Fruit fly (Drosophila melanogaster) whole organism, embryonic: ENCODE data around the gene nAChRalpha3.
A peak's percentile ranks its signal among the peaks of the same experiment; 100 is the strongest.

ENCODE experiments used
- Aef1 ChIP-seq: fragments of 200-800 bp; sonication (Bioruptor generic); IDR thresholded peaks from 3 replicates; pipeline ENCODE4 v1.3.6; 2022; ENCODE audit warnings: missing biosample characterization, missing genetic modification characterization
- B-H1 ChIP-seq: fragments of 200-800 bp; sonication (Bioruptor generic); IDR thresholded peaks from 3 replicates; pipeline ENCODE4 v1.3.6; 2022; ENCODE audit warnings: missing biosample characterization, missing genetic modification characterization
- Blimp-1 ChIP-seq: fragments of 200-800 bp; sonication (Bioruptor generic); optimal IDR thresholded peaks from 3 replicates; lab custom pipeline; 2018; ENCODE audit warnings: missing biosample characterization, missing genetic modification characterization, mild to moderate bottlenecking, moderate library complexity, missing genetic modification reagents
- CG1024 ChIP-seq: fragments of 200-800 bp; sonication (Bioruptor generic); IDR thresholded peaks from 2 replicates; pipeline ENCODE4 v1.3.6; 2022; ENCODE audit warnings: missing biosample characterization, missing genetic modification characterization
- CG10321 ChIP-seq: fragments of 200-800 bp; sonication (Bioruptor generic); IDR thresholded peaks from 2 replicates; pipeline ENCODE4 v1.3.6; 2022; ENCODE audit warnings: missing biosample characterization, missing genetic modification characterization
- CG12071 ChIP-seq: fragments of 200-800 bp; sonication (Bioruptor generic); optimal IDR thresholded peaks from 3 replicates; lab custom pipeline; 2018; ENCODE audit warnings: missing biosample characterization, mild to moderate bottlenecking, missing genetic modification characterization
- CG12236 ChIP-seq: fragments of 200-800 bp; sonication (Bioruptor generic); optimal IDR thresholded peaks from 2 replicates; lab custom pipeline; 2016; ENCODE audit warnings: missing biosample characterization, missing genetic modification characterization
- CG12769 ChIP-seq: fragments of 200-800 bp; sonication (Bioruptor generic); optimal IDR thresholded peaks from 2 replicates; lab custom pipeline; 2019; ENCODE audit warnings: missing biosample characterization, mild to moderate bottlenecking, missing genetic modification characterization, moderate library complexity
- CG14860 ChIP-seq: fragments of 200-800 bp; sonication (Bioruptor generic); IDR thresholded peaks from 3 replicates; pipeline ENCODE4 v1.3.6; 2022; ENCODE audit warnings: missing biosample characterization, missing genetic modification characterization; ENCODE audit not compliant: partially characterized antibody
- CG15269 ChIP-seq: fragments of 200-800 bp; sonication (Bioruptor generic); optimal IDR thresholded peaks from 2 replicates; lab custom pipeline; 2018; ENCODE audit warnings: missing biosample characterization, mild to moderate bottlenecking, missing genetic modification characterization, moderate library complexity
- CG1602 ChIP-seq: fragments of 200-800 bp; sonication (Bioruptor generic); optimal IDR thresholded peaks from 3 replicates; lab custom pipeline; 2016; ENCODE audit warnings: missing biosample characterization, missing genetic modification characterization
- CG17361 ChIP-seq: fragments of 200-800 bp; sonication (Bioruptor generic); IDR thresholded peaks from 3 replicates; pipeline ENCODE4 v1.3.6; 2022; ENCODE audit warnings: missing biosample characterization, missing genetic modification characterization
- CG17912 ChIP-seq: fragments of 200-800 bp; sonication (Bioruptor generic); optimal IDR thresholded peaks from 2 replicates; lab custom pipeline; 2018; ENCODE audit warnings: missing biosample characterization, mild to moderate bottlenecking, missing genetic modification characterization
- CG2678 ChIP-seq: fragments of 200-800 bp; sonication (Bioruptor generic); optimal IDR thresholded peaks from 3 replicates; lab custom pipeline; 2019; ENCODE audit warnings: missing biosample characterization, mild to moderate bottlenecking, missing genetic modification characterization, moderate library complexity
- CG32532 ChIP-seq: fragments of 200-800 bp; sonication (Bioruptor generic); IDR thresholded peaks from 2 replicates; pipeline ENCODE4 v1.3.6; 2022; ENCODE audit warnings: missing biosample characterization, missing genetic modification characterization
- CG4617 ChIP-seq: fragments of 200-800 bp; sonication (Bioruptor generic); optimal IDR thresholded peaks from 3 replicates; lab custom pipeline; 2016; ENCODE audit warnings: missing biosample characterization, missing genetic modification characterization, borderline replicate concordance
- CG4730 ChIP-seq: fragments of 200-800 bp; sonication (Bioruptor generic); IDR thresholded peaks from 2 replicates; pipeline ENCODE4 v1.3.6; 2022; ENCODE audit warnings: missing biosample characterization, missing genetic modification characterization
- CG4854 ChIP-seq: fragments of 200-800 bp; sonication (Bioruptor generic); optimal IDR thresholded peaks from 2 replicates; lab custom pipeline; 2016; ENCODE audit warnings: missing biosample characterization, missing genetic modification characterization, inconsistent platforms
- CG6854 ChIP-seq: fragments of 200-800 bp; sonication (Bioruptor generic); optimal IDR thresholded peaks from 3 replicates; lab custom pipeline; 2017; ENCODE audit warnings: missing biosample characterization, mild to moderate bottlenecking, missing genetic modification characterization
- CG7839 ChIP-seq: fragments of 200-800 bp; sonication (Bioruptor generic); optimal IDR thresholded peaks from 3 replicates; lab custom pipeline; 2018; ENCODE audit warnings: missing biosample characterization, mild to moderate bottlenecking, missing genetic modification characterization, moderate library complexity
- CG8089 ChIP-seq: fragments of 200-800 bp; sonication (Bioruptor generic); optimal IDR thresholded peaks from 3 replicates; lab custom pipeline; 2016; ENCODE audit warnings: missing biosample characterization, missing genetic modification characterization
- CG9437 ChIP-seq: fragments of 200-800 bp; sonication (Bioruptor generic); optimal IDR thresholded peaks from 2 replicates; lab custom pipeline; 2018; ENCODE audit warnings: missing biosample characterization, mild to moderate bottlenecking, missing genetic modification characterization
- CG9609 ChIP-seq: fragments of 200-800 bp; sonication (Bioruptor generic); optimal IDR thresholded peaks from 3 replicates; lab custom pipeline; 2016; ENCODE audit warnings: missing biosample characterization, missing genetic modification characterization
- Hr39 ChIP-seq: fragments of >200 bp; optimal IDR thresholded peaks from 2 replicates; lab custom pipeline; 2017
- Lpt ChIP-seq: fragments of >200 bp; optimal IDR thresholded peaks from 2 replicates; lab custom pipeline; 2018; ENCODE audit warnings: missing biosample characterization, missing genetic modification characterization
- Max ChIP-seq: fragments of 200-800 bp; sonication (Bioruptor generic); optimal IDR thresholded peaks from 2 replicates; lab custom pipeline; 2016; ENCODE audit warnings: missing biosample characterization, mild to moderate bottlenecking, missing genetic modification characterization
- NC2β ChIP-seq: fragments of 200-800 bp; sonication (Bioruptor generic); optimal IDR thresholded peaks from 2 replicates; lab custom pipeline; 2016; ENCODE audit warnings: missing biosample characterization, missing genetic modification characterization
- abd-A ChIP-seq: fragments of 200-800 bp; sonication (Bioruptor generic); optimal IDR thresholded peaks from 3 replicates; lab custom pipeline; 2019; ENCODE audit warnings: missing biosample characterization, mild to moderate bottlenecking, missing genetic modification characterization, moderate library complexity
- al ChIP-seq: fragments of 200-800 bp; sonication (Bioruptor generic); IDR thresholded peaks from 2 replicates; pipeline ENCODE4 v1.3.6; 2022; ENCODE audit warnings: missing biosample characterization, missing genetic modification characterization
- ash1 ChIP-seq: fragments of 200-800 bp; sonication (Bioruptor generic); optimal IDR thresholded peaks from 2 replicates; lab custom pipeline; 2018; ENCODE audit warnings: missing biosample characterization, mild to moderate bottlenecking, missing genetic modification characterization
- az2 ChIP-seq: fragments of 200-800 bp; sonication (Bioruptor generic); optimal IDR thresholded peaks from 3 replicates; lab custom pipeline; 2016; ENCODE audit warnings: missing biosample characterization, missing genetic modification characterization
- chif ChIP-seq, 2 experiments: fragments of 200-800 bp; sonication (Bioruptor generic); optimal IDR thresholded peaks; 3 replicates each; lab custom pipeline; 2016; ENCODE audit warnings: missing biosample characterization in 2 of 2, missing genetic modification characterization in 2 of 2
- danr ChIP-seq: fragments of 200-800 bp; sonication (Bioruptor generic); IDR thresholded peaks from 2 replicates; pipeline ENCODE4 v1.3.6; 2022; ENCODE audit warnings: missing biosample characterization, missing genetic modification characterization
- emc ChIP-seq: fragments of 200-800 bp; sonication (Bioruptor generic); optimal IDR thresholded peaks from 2 replicates; lab custom pipeline; 2016; ENCODE audit warnings: missing biosample characterization, missing genetic modification characterization
- exex ChIP-seq: fragments of 200-800 bp; sonication (Bioruptor generic); optimal IDR thresholded peaks from 4 replicates; lab custom pipeline; 2018; ENCODE audit warnings: missing biosample characterization, mild to moderate bottlenecking, missing genetic modification characterization, moderate library complexity
- fd96Cb ChIP-seq: fragments of 200-800 bp; sonication (Bioruptor generic); optimal IDR thresholded peaks from 2 replicates; lab custom pipeline; 2018; ENCODE audit warnings: missing biosample characterization, mild to moderate bottlenecking, missing genetic modification characterization, moderate library complexity
- gce ChIP-seq: fragments of 200-800 bp; sonication (Bioruptor generic); IDR thresholded peaks from 3 replicates; pipeline ENCODE4 v1.3.6; 2022; ENCODE audit warnings: missing biosample characterization, missing genetic modification characterization
- gcm ChIP-seq: fragments of 200-800 bp; sonication (Bioruptor generic); optimal IDR thresholded peaks from 2 replicates; lab custom pipeline; 2019; ENCODE audit warnings: missing biosample characterization, mild to moderate bottlenecking, missing genetic modification characterization, moderate library complexity
- h ChIP-seq: fragments of >200 bp; optimal IDR thresholded peaks from 2 replicates; lab custom pipeline; 2017
- hb ChIP-seq: fragments of 200-800 bp; sonication (Bioruptor generic); IDR thresholded peaks from 3 replicates; pipeline ENCODE4 v1.3.6; 2022; ENCODE audit warnings: missing biosample characterization, missing genetic modification characterization; ENCODE audit not compliant: partially characterized antibody
- kah ChIP-seq: fragments of 200-800 bp; sonication (Bioruptor generic); optimal IDR thresholded peaks from 2 replicates; lab custom pipeline; 2018; ENCODE audit warnings: missing biosample characterization, mild to moderate bottlenecking, missing genetic modification characterization
- knrl ChIP-seq: fragments of 200-800 bp; sonication (Bioruptor generic); IDR thresholded peaks from 3 replicates; pipeline ENCODE4 v1.3.6; 2022; ENCODE audit warnings: missing biosample characterization, missing genetic modification characterization; ENCODE audit not compliant: partially characterized antibody
- mam ChIP-seq: fragments of 200-800 bp; sonication (Bioruptor generic); optimal IDR thresholded peaks from 3 replicates; lab custom pipeline; 2016; ENCODE audit warnings: missing biosample characterization, missing genetic modification characterization
- otp ChIP-seq: fragments of 200-800 bp; sonication (Bioruptor generic); IDR thresholded peaks from 3 replicates; pipeline ENCODE4, ENCODE4 v1.3.6; 2022; ENCODE audit warnings: missing biosample characterization, missing genetic modification characterization
- ranshi ChIP-seq: fragments of 200-800 bp; sonication (Bioruptor generic); IDR thresholded peaks from 2 replicates; pipeline ENCODE4 v1.3.6; 2022; ENCODE audit warnings: missing biosample characterization, missing genetic modification characterization
- salm ChIP-seq: fragments of 200-800 bp; sonication (Bioruptor generic); optimal IDR thresholded peaks from 2 replicates; lab custom pipeline; 2018; ENCODE audit warnings: missing biosample characterization, mild to moderate bottlenecking, missing genetic modification characterization
- slp2 ChIP-seq: fragments of 200-800 bp; sonication (Bioruptor generic); optimal IDR thresholded peaks from 2 replicates; lab custom pipeline; 2016; ENCODE audit warnings: missing biosample characterization, missing genetic modification characterization
- tup ChIP-seq: fragments of 200-800 bp; sonication (Bioruptor generic); optimal IDR thresholded peaks from 2 replicates; lab custom pipeline; 2016; ENCODE audit warnings: missing biosample characterization, mild to moderate bottlenecking, missing genetic modification characterization, moderate library complexity
- vvl ChIP-seq: fragments of 200-800 bp; sonication (Bioruptor generic); IDR thresholded peaks from 2 replicates; pipeline ENCODE4 v1.3.6; 2022; ENCODE audit warnings: missing biosample characterization, missing genetic modification characterization
- z ChIP-seq: fragments of 200-800 bp; sonication (Bioruptor generic); IDR thresholded peaks from 3 replicates; pipeline ENCODE4 v1.3.6; 2022; ENCODE audit warnings: missing biosample characterization, missing genetic modification characterization

Gene nAChRalpha3

DNA sequence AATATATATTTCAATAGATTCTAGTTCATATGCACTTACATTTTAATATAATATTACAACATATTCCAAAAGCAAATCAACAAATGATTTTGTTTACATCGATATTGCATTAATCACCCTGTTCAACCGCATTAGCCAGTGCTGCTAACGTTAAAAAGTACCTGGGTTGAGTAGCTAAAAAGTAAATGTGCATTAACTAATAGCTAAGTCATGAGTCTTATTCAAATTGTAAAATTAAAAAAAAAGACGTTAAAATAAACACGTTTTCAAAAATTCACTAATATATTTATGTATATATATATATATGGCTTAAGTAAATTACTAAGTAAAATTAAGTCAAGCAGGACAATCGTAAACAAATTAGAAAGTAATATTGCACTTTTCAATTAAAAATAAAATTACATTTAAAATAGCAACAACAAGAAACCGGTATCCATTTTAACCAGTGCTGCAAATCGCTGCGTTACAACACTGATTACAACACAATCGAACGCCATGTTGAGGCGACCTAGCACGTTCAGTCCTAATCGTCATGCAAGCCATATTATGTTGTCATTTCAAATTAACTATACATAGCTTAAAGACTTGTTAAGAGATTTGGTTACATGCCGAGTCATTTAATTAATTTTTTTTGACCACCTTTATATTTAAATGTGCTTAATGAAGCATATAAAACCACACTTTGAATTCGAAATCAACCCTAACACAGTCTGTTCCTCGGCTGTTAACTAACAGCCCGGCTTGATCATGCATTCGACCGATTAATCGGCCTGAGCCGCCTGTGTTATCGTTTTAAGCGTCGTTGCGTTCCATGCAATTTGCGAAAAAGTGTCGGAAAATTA lies 31.4 kb upstream of the nAChRalpha3 start, which contains the start of gene CG10555 (continued):
- TF ChIP-seq Blimp-1 (GFP tag; lab: Kevin White, UChicago) = peak; percentile 87
- TF ChIP-seq Hr39 = no peak
- peak; percentile 76 for TF ChIP-seq CG4854 (GFP tag; lab: Kevin White, UChicago)
- TF ChIP-seq Lpt (GFP tag; lab: Kevin White, UChicago) = no peak
- no peak for TF ChIP-seq h
- TF ChIP-seq emc = peak; percentile 63
- TF ChIP-seq Max (GFP tag; lab: Kevin White, UChicago) = peak; percentile 84
- TF ChIP-seq ranshi (GFP tag; lab: Robert Waterston, UW) = peak; percentile 84
- peak; percentile 88 for TF ChIP-seq Aef1
- TF ChIP-seq knrl (GFP tag; lab: Robert Waterston, UW) = peak; percentile 91
- TF ChIP-seq CG8089 (GFP tag; lab: Kevin White, UChicago) = peak; percentile 91
- peak; percentile 93 for TF ChIP-seq NC2β (GFP tag; lab: Kevin White, UChicago)
- no peak for TF ChIP-seq abd-A
- peak; percentile 63; the same call in 1 of the 3 replicates for TF ChIP-seq gce (GFP tag; lab: Robert Waterston, UW)
- peak; percentile 77 for TF ChIP-seq CG4730 (GFP tag; lab: Robert Waterston, UW)
- TF ChIP-seq CG7839 (tag; lab: Kevin White, UChicago) = peak; percentile 68
- TF ChIP-seq CG9609 = peak; percentile 89
- peak; percentile 64 for TF ChIP-seq CG9437 (GFP tag; lab: Kevin White, UChicago)
- TF ChIP-seq CG17361 = peak; percentile 82
- no peak for TF ChIP-seq CG6854
- peak; percentile 81 for TF ChIP-seq CG14860
- TF ChIP-seq mam = peak; percentile 59
- TF ChIP-seq CG12236 (GFP tag; lab: Kevin White, UChicago) = peak; percentile 70
- TF ChIP-seq CG10321 = no peak
- TF ChIP-seq B-H1 = peak; percentile 65
- TF ChIP-seq tup = peak; percentile 83
- TF ChIP-seq CG12769 (tag; lab: Kevin White, UChicago) = peak; percentile 86
- TF ChIP-seq CG15269 (tag; lab: Kevin White, UChicago) = peak; percentile 69
- peak; percentile 75 for TF ChIP-seq az2
- TF ChIP-seq CG1602 (GFP tag; lab: Kevin White, UChicago) = peak; percentile 90
- peak; percentile 85 for TF ChIP-seq vvl
- TF ChIP-seq chif (GFP tag; optimal IDR thresholded peaks at IDR 0.05; lab: Kevin White, UChicago) = peak; percentile 91 to 94
- peak; percentile 10 for TF ChIP-seq CG17912 (GFP tag; lab: Kevin White, UChicago)
- peak; percentile 74 for TF ChIP-seq al (GFP tag; lab: Robert Waterston, UW)
- peak; percentile 19 for TF ChIP-seq CG4617 (GFP tag; lab: Kevin White, UChicago)
- TF ChIP-seq exex (tag; lab: Kevin White, UChicago) = peak; percentile 36
- peak; percentile 85 for TF ChIP-seq hb (GFP tag; lab: Robert Waterston, UW)
- TF ChIP-seq CG2678 = peak; percentile 73
- peak; percentile 79 for TF ChIP-seq slp2 (GFP tag; lab: Kevin White, UChicago)
- peak; percentile 79 for TF ChIP-seq CG32532
- TF ChIP-seq danr (GFP tag; lab: Robert Waterston, UW) = peak; percentile 76
- peak; percentile 80 for TF ChIP-seq fd96Cb
- no peak for TF ChIP-seq salm (tag; lab: Kevin White, UChicago)
- peak; percentile 51 for TF ChIP-seq CG1024
- no peak for TF ChIP-seq kah (GFP tag; lab: Kevin White, UChicago)
- no peak for TF ChIP-seq ash1
- no peak for TF ChIP-seq z (GFP tag; lab: Robert Waterston, UW)
- TF ChIP-seq gcm (GFP tag; lab: Kevin White, UChicago) = peak; percentile 4
- peak; percentile 74 for TF ChIP-seq otp (GFP tag; lab: Robert Waterston, UW)
- no peak for TF ChIP-seq CG12071 (GFP tag; lab: Kevin White, UChicago)
